Worm (Caenorhabditis elegans) whole organism, young adult: ENCODE data around the gene srw-17.
"Not testable (repeated sequence)": the region's sequence is repeated elsewhere in the genome, so short reads cannot be mapped to it uniquely, and the experiment has no call there.

Experiments used
- B0019.2 ChIP-seq: fragments of 200-800 bp; sonication (Bioruptor generic); conservative IDR thresholded peaks from 2 replicates; pipeline ENCODE4 v1.3.6; 2022; ENCODE audit warnings: missing genetic modification reagents, missing genetic modification characterization, missing compliant biosample characterization
- D2030.7 ChIP-seq: fragments of 200-800 bp; sonication (Bioruptor generic); IDR thresholded peaks from 2 replicates; pipeline ENCODE4 v1.3.6; 2022; ENCODE audit warnings: missing genetic modification reagents, missing genetic modification characterization, missing compliant biosample characterization
- F33H1.4 ChIP-seq: fragments of 200-800 bp; sonication (Bioruptor generic); IDR thresholded peaks from 2 replicates; pipeline ENCODE4 v1.3.6; 2022; ENCODE audit warnings: missing genetic modification reagents, missing genetic modification characterization, missing compliant biosample characterization
- F39B2.1 ChIP-seq: fragments of 200-800 bp; sonication (Bioruptor generic); IDR thresholded peaks from 2 replicates; pipeline ENCODE4 v1.3.6; 2022; ENCODE audit warnings: missing genetic modification reagents, missing genetic modification characterization, missing compliant biosample characterization
- F49E8.2 ChIP-seq: sonication (generic microtip); optimal IDR thresholded peaks from 3 replicates; lab custom pipeline; 2017; ENCODE audit warnings: missing genetic modification characterization, mild to moderate bottlenecking, missing compliant biosample characterization, antibody characterized with exemption, moderate library complexity; ENCODE audit not compliant: insufficient read depth
- Y53F4B.3 ChIP-seq: fragments of 200-800 bp; sonication (Bioruptor generic); IDR thresholded peaks from 2 replicates; pipeline ENCODE4 v1.3.6; 2022; ENCODE audit warnings: missing genetic modification reagents, missing genetic modification characterization, missing compliant biosample characterization
- Y53G8AR.9 ChIP-seq: fragments of 200-800 bp; sonication (Bioruptor generic); conservative IDR thresholded peaks from 2 replicates; pipeline ENCODE4 v1.3.6; 2022; ENCODE audit warnings: missing genetic modification reagents, missing genetic modification characterization, missing compliant biosample characterization
- Y56A3A.18 ChIP-seq: fragments of 200-800 bp; sonication (Bioruptor generic); IDR thresholded peaks from 2 replicates; pipeline ENCODE4 v1.3.6; 2022; ENCODE audit warnings: missing genetic modification reagents, missing genetic modification characterization, missing compliant biosample characterization
- Y95B8A.8 ChIP-seq: fragments of 200-800 bp; sonication (Bioruptor generic); IDR thresholded peaks from 2 replicates; pipeline ENCODE4 v1.3.6; 2022; ENCODE audit warnings: missing genetic modification reagents, missing genetic modification characterization, missing compliant biosample characterization
- aptf-3 ChIP-seq: fragments of 200-800 bp; sonication (Bioruptor generic); IDR thresholded peaks from 2 replicates; pipeline ENCODE4 v1.3.6; 2022; ENCODE audit warnings: missing genetic modification characterization, missing compliant biosample characterization
- atf-7 ChIP-seq: sonication (generic microtip); optimal IDR thresholded peaks from 2 replicates; lab custom pipeline; 2017; ENCODE audit warnings: mild to moderate bottlenecking, missing genetic modification characterization, missing compliant biosample characterization
- attf-6 ChIP-seq: fragments of 200-800 bp; sonication (Bioruptor generic); IDR thresholded peaks from 2 replicates; pipeline ENCODE4 v1.3.6; 2022; ENCODE audit warnings: missing genetic modification reagents, missing genetic modification characterization, missing compliant biosample characterization
- bed-2 ChIP-seq: fragments of 200-800 bp; sonication (Bioruptor generic); IDR thresholded peaks from 2 replicates; pipeline ENCODE4 v1.3.6; 2022; ENCODE audit warnings: missing genetic modification reagents, missing genetic modification characterization, missing compliant biosample characterization
- cebp-1 ChIP-seq, 2 experiments: fragments of 200-800 bp in 1 of 2; sonication (Bioruptor generic) in 1 of 2; sonication (generic microtip) in 1 of 2; IDR thresholded peaks in 1 of 2; optimal IDR thresholded peaks in 1 of 2; 2 replicates each; pipeline versions ENCODE4 v1.3.6 to Lab custom; 2017 to 2022; ENCODE audit warnings: missing compliant biosample characterization in 2 of 2, missing genetic modification characterization in 2 of 2, mild to moderate bottlenecking in 1 of 2, missing genetic modification reagents in 1 of 2, moderate library complexity in 1 of 2
- cebp-2 ChIP-seq: fragments of 200-800 bp; sonication (Bioruptor generic); IDR thresholded peaks from 2 replicates; pipeline ENCODE4 v1.3.6; 2022; ENCODE audit warnings: missing genetic modification characterization, missing compliant biosample characterization
- ceh-27 ChIP-seq: fragments of 200-800 bp; sonication (Bioruptor generic); optimal IDR thresholded peaks from 2 replicates; lab custom pipeline; 2018; ENCODE audit warnings: mild to moderate bottlenecking, missing genetic modification characterization, moderate library complexity, missing compliant biosample characterization
- ceh-91 ChIP-seq: fragments of 200-800 bp; sonication (Bioruptor generic); IDR thresholded peaks from 2 replicates; pipeline ENCODE4 v1.3.6; 2022; ENCODE audit warnings: missing genetic modification reagents, missing genetic modification characterization, missing compliant biosample characterization
- dox-1 ChIP-seq: fragments of 200-800 bp; sonication (Bioruptor generic); IDR thresholded peaks from 2 replicates; pipeline ENCODE4 v1.3.6; 2022; ENCODE audit warnings: missing genetic modification reagents, missing genetic modification characterization, missing compliant biosample characterization
- egl-18 ChIP-seq: fragments of 200-800 bp; sonication (Bioruptor generic); IDR thresholded peaks from 2 replicates; pipeline ENCODE4 v1.3.6; 2022; ENCODE audit warnings: missing genetic modification reagents, missing genetic modification characterization, missing compliant biosample characterization
- egrh-3 ChIP-seq: fragments of 200-800 bp; sonication (Bioruptor generic); IDR thresholded peaks from 2 replicates; pipeline ENCODE4 v1.3.6; 2022; ENCODE audit warnings: missing genetic modification reagents, missing genetic modification characterization, missing compliant biosample characterization
- ekl-4 ChIP-seq: fragments of 200-800 bp; sonication (Bioruptor generic); IDR thresholded peaks from 2 replicates; pipeline ENCODE4 v1.3.6; 2022; ENCODE audit warnings: missing genetic modification reagents, missing genetic modification characterization, missing compliant biosample characterization
- ets-4 ChIP-seq: fragments of 200-800 bp; sonication (Bioruptor generic); optimal IDR thresholded peaks from 2 replicates; lab custom pipeline; 2018; ENCODE audit warnings: mild to moderate bottlenecking, missing genetic modification characterization, missing compliant biosample characterization
- lin-26 ChIP-seq: fragments of 200-800 bp; sonication (Bioruptor generic); IDR thresholded peaks from 2 replicates; pipeline ENCODE4 v1.3.6; 2022; ENCODE audit warnings: missing genetic modification reagents, missing genetic modification characterization, missing compliant biosample characterization
- lin-35 ChIP-seq, 3 experiments: fragments of 150-350 bp in 2 of 3; sonication (generic microtip) in 1 of 3; optimal IDR thresholded peaks; 2 replicates each; lab custom pipeline; 2014 to 2018; ENCODE audit warnings: missing biosample characterization in 3 of 3, missing genetic modification characterization in 3 of 3, missing genetic modification reagents in 3 of 3
- lin-54 ChIP-seq: fragments of 200-800 bp; sonication (Bioruptor generic); optimal IDR thresholded peaks from 2 replicates; lab custom pipeline; 2018; ENCODE audit warnings: mild to moderate bottlenecking, missing genetic modification characterization, missing compliant biosample characterization
- lsl-1 ChIP-seq: fragments of 200-800 bp; sonication (Bioruptor generic); optimal IDR thresholded peaks from 2 replicates; lab custom pipeline; 2018; ENCODE audit warnings: mild to moderate bottlenecking, missing genetic modification characterization, moderate library complexity, missing compliant biosample characterization
- madf-10 ChIP-seq: sonication (generic microtip); optimal IDR thresholded peaks from 2 replicates; lab custom pipeline; 2016; ENCODE audit warnings: mild to moderate bottlenecking, missing genetic modification characterization, missing compliant biosample characterization
- madf-8 ChIP-seq: fragments of 200-800 bp; sonication (Bioruptor generic); conservative IDR thresholded peaks from 2 replicates; pipeline ENCODE4 v1.3.6; 2022; ENCODE audit warnings: missing genetic modification reagents, missing genetic modification characterization, missing compliant biosample characterization
- nfyb-1 ChIP-seq: fragments of 200-800 bp; sonication (Bioruptor generic); IDR thresholded peaks from 2 replicates; pipeline ENCODE4 v1.3.6; 2022; ENCODE audit warnings: missing genetic modification reagents, missing genetic modification characterization, missing compliant biosample characterization
- nhr-80 ChIP-seq: sonication (generic microtip); optimal IDR thresholded peaks from 2 replicates; lab custom pipeline; 2016; ENCODE audit warnings: missing genetic modification characterization, missing compliant biosample characterization
- pbrm-1 ChIP-seq: fragments of 200-800 bp; sonication (Bioruptor generic); IDR thresholded peaks from 2 replicates; pipeline ENCODE4 v1.3.6; 2022; ENCODE audit warnings: missing genetic modification reagents, missing genetic modification characterization, missing compliant biosample characterization
- pha-4 ChIP-seq: fragments of 150-350 bp; sonication (generic microtip); optimal IDR thresholded peaks from 2 replicates; lab custom pipeline; 2014; ENCODE audit warnings: missing biosample characterization, missing genetic modification reagents, missing genetic modification characterization
- sea-2 ChIP-seq: fragments of 200-800 bp; sonication (Bioruptor generic); IDR thresholded peaks from 2 replicates; pipeline ENCODE4 v1.3.6; 2022; ENCODE audit warnings: missing genetic modification characterization, missing compliant biosample characterization
- snpc-1.3 ChIP-seq: sonication (generic microtip); optimal IDR thresholded peaks from 2 replicates; lab custom pipeline; 2017; ENCODE audit warnings: missing genetic modification characterization, mild to moderate bottlenecking, missing compliant biosample characterization, antibody characterized with exemption, moderate library complexity, missing genotype, missing genetic modification reagents; ENCODE audit not compliant: insufficient read depth
- unc-62 ChIP-seq: fragments of 150-350 bp; optimal IDR thresholded peaks from 2 replicates; lab custom pipeline; 2014; ENCODE audit warnings: missing biosample characterization, missing genetic modification reagents, missing genetic modification characterization
- xnd-1 ChIP-seq: sonication (generic microtip); optimal IDR thresholded peaks from 2 replicates; lab custom pipeline; 2016; ENCODE audit warnings: missing genotype, missing genetic modification reagents, missing genetic modification characterization, missing compliant biosample characterization
- ztf-22 ChIP-seq: fragments of 200-800 bp; sonication (Bioruptor generic); optimal IDR thresholded peaks from 2 replicates; lab custom pipeline; 2018; ENCODE audit warnings: mild to moderate bottlenecking, missing genetic modification characterization, moderate library complexity, missing compliant biosample characterization
- ztf-25 ChIP-seq: fragments of 200-800 bp; sonication (Bioruptor generic); IDR thresholded peaks from 2 replicates; pipeline ENCODE4 v1.3.6; 2022; ENCODE audit warnings: missing genetic modification reagents, missing genetic modification characterization, missing compliant biosample characterization
- ztf-28 ChIP-seq: fragments of 200-800 bp; sonication (Bioruptor generic); IDR thresholded peaks from 2 replicates; pipeline ENCODE4 v1.3.6; 2022; ENCODE audit warnings: missing genetic modification reagents, missing genetic modification characterization, missing compliant biosample characterization

Gene srw-17

DNA sequence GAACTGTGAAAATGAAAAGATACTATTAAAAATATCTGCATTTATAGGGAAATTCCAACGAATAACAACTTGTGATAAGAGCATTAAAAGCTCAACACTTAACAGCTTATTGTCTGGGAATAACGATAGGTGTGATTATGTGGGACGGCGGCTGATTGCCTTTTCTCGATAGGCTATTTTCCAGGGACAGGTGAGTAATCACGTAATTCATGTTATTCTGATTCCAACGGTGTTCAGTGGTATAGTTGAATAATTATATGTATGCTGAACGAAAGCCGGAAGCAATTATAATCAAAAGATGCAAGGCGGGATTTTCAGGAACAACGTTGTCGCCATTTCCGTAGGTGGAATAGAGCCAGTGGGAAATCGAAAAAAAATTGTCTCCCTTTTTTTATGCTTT lies at the start of gene srw-17:
Gene srw-17, minus strand, starts transcription at position 101 of the 400 bp plus-strand sequence.
- TF ChIP-seq egl-18 (GFP tag; lab: Robert Waterston, UW) (no peak), pha-4 (tag; lab: Kevin White, UChicago) (no peak), snpc-1.3 (tag; lab: Kevin White, UChicago) (no peak), lin-54 (GFP tag; lab: Kevin White, UChicago) (no peak), ztf-22 (no peak), F49E8.2 (tag; lab: Kevin White, UChicago) (no peak), madf-8 (GFP tag; lab: Robert Waterston, UW) (no peak), B0019.2 (GFP tag; lab: Robert Waterston, UW) (no peak), D2030.7 (GFP tag; lab: Robert Waterston, UW) (no peak), ets-4 (GFP tag; lab: Kevin White, UChicago) (no peak), unc-62 (no peak), sea-2 (no peak), lin-26 (GFP tag; lab: Robert Waterston, UW) (no peak), pbrm-1 (GFP tag; lab: Robert Waterston, UW) (no peak), cebp-1 (GFP tag; IDR thresholded peaks at IDR 0.05; lab: Robert Waterston, UW) (no peak), cebp-1 (tag; optimal IDR thresholded peaks at IDR 0.05; lab: Kevin White, UChicago) (no peak), ceh-27 (GFP tag; lab: Kevin White, UChicago) (no peak), lin-35 (GFP tag; optimal IDR thresholded peaks at IDR 0.05; lab: Kevin White, UChicago) (no peak)

DNA sequence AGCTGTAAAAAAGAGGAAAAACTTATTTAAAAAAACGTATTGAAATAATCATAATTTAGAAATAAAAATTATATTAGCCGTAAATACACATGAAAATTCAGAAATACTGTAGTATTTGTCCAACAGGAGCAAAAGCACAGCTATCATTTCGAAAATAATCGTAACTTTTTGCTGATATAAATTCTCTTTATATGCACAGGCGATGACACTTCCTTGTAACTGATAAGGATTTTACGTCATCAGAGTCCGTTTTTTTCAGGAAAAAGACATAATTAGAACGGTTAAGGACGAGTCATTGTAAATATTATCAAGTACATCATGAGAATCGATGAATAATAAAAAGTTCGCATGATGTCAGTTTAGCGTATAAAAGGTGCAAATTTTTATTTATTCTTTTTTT lies 46.6 kb upstream of the srw-17 start:
- TF ChIP-seq pha-4 (tag; lab: Kevin White, UChicago) (no peak), nhr-80 (tag; lab: Kevin White, UChicago) (peak; percentile 23)

DNA sequence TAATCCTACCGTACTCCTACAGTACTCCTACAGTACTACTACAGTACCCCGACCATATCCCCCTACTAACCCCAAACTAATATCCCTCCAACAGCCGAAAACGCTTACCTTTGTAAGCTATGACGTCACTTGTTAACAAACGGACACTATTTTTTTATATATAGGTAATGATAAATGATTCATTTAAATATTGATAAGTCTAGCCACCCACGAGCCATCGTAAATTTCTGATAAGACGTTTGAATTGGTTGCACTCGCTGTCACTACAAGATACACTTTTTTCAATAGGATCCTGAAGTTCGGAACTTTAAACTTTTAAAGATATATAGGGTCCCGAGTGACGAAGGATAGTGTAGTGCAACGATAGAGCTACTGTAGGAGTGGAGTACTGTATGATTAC lies 45.8 kb upstream of the srw-17 start, which contains the start of gene nhr-247:
Gene nhr-247, plus strand, starts transcription at position 330 of the 400 bp plus-strand sequence.
- TF ChIP-seq atf-7; madf-10 (tag; lab: Kevin White, UChicago); xnd-1 (tag; lab: Kevin White, UChicago): not testable (repeated sequence)

DNA sequence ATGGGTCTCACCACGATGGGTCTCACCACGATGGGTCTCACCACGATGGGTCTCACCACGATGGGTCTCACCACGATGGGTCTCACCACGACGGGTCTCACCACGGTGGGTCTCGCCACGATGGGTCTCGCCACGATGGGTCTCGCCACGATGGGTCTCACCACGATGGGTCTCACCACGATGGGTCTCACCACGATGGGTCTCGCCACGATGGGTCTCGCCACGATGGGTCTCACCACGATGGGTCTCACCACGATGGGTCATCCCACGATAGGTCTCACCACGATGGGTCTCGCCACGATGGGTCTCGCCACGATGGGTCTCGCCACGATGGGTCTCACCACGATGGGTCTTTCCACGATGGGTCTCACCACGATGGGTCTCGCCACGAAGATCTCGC lies 45.1 kb upstream of the srw-17 start:
- TF ChIP-seq ztf-28 (0 out of 2 replicates have a peak, but pooled peaks have one; percentile 7), F33H1.4 (peak; percentile 68), egrh-3 (GFP tag; lab: Robert Waterston, UW) (peak; percentile 80)

DNA sequence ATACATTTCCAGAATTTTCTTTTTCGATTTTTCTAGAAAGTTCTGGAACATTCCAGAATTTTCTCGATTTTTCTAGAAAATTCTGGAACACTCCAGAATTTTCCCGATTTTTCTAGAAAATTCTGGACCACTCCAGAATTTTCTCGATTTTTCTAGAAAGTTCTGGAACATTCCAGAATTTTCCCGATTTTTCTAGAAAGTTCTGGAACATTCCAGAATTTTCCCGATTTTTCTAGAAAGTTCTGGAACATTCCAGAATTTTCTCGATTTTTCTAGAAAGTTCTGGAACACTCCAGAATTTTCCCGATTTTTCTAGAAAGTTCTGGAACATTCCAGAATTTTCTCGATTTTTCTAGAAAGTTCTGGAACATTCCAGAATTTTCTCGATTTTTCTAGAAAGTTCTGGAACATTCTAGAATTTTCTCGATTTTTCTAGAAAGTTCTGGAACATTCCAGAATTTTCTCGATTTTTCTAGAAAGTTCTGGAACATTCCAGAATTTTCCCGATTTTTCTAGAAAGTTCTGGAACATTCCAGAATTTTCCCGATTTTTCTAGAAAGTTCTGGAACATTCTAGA lies 44.0 kb upstream of the srw-17 start:
- TF ChIP-seq Y53G8AR.9 (GFP tag; lab: Robert Waterston, UW) (peak; percentile 76; the same call in 1 of the 2 replicates), pbrm-1 (GFP tag; lab: Robert Waterston, UW) (peak; percentile 87), Y56A3A.18 (GFP tag; lab: Robert Waterston, UW) (peak; percentile 83), dox-1 (GFP tag; lab: Robert Waterston, UW) (peak; percentile 99), B0019.2 (GFP tag; lab: Robert Waterston, UW) (peak; percentile 50; the same call in 1 of the 2 replicates), aptf-3 (peak; percentile 88), attf-6 (GFP tag; lab: Robert Waterston, UW) (peak; percentile 82), ceh-91 (GFP tag; lab: Robert Waterston, UW) (0 out of 2 replicates have a peak, but pooled peaks have one; percentile 32), cebp-1 (GFP tag; IDR thresholded peaks at IDR 0.05; lab: Robert Waterston, UW) (peak; percentile 57; the same call in 1 of the 2 replicates), nfyb-1 (peak; percentile 86), Y95B8A.8 (GFP tag; lab: Robert Waterston, UW) (peak; percentile 87; the same call in 1 of the 2 replicates), lsl-1 (GFP tag; lab: Kevin White, UChicago) (peak; percentile 16), Y53F4B.3 (GFP tag; lab: Robert Waterston, UW) (peak; percentile 69), ekl-4 (GFP tag; lab: Robert Waterston, UW) (peak; percentile 95), ztf-25 (GFP tag; lab: Robert Waterston, UW) (peak; percentile 42; the same call in 1 of the 2 replicates), ztf-28 (peak; percentile 73; the same call in 1 of the 2 replicates), D2030.7 (GFP tag; lab: Robert Waterston, UW) (peak; percentile 85; the same call in 1 of the 2 replicates), cebp-2 (GFP tag; lab: Robert Waterston, UW) (0 out of 2 replicates have a peak, but pooled peaks have one; percentile 22), bed-2 (GFP tag; lab: Robert Waterston, UW) (0 out of 2 replicates have a peak, but pooled peaks have one; percentile 17), F39B2.1 (peak; percentile 79)
- TF ChIP-seq cebp-1 (tag; optimal IDR thresholded peaks at IDR 0.05; lab: Kevin White, UChicago): not testable (repeated sequence)
